Fruit fly (Drosophila melanogaster) whole organism, embryonic: Measurements from ENCODE around the gene Osi17.

ENCODE experiments used
- Blimp-1 ChIP-seq: fragments of 200-800 bp; sonication (Bioruptor generic); optimal IDR thresholded peaks from 3 replicates; lab custom pipeline; 2018; ENCODE audit warnings: missing biosample characterization, missing genetic modification characterization, mild to moderate bottlenecking, moderate library complexity, missing genetic modification reagents
- CG10274 ChIP-seq: fragments of 200-800 bp; sonication (Bioruptor generic); optimal IDR thresholded peaks from 3 replicates; lab custom pipeline; 2017; ENCODE audit warnings: missing biosample characterization, mild to moderate bottlenecking, missing genetic modification characterization
- CG13424 ChIP-seq: fragments of 200-800 bp; sonication (Bioruptor generic); optimal IDR thresholded peaks from 2 replicates; lab custom pipeline; 2019; ENCODE audit warnings: missing biosample characterization, mild to moderate bottlenecking, missing genetic modification characterization, moderate library complexity
- CG15269 ChIP-seq: fragments of 200-800 bp; sonication (Bioruptor generic); optimal IDR thresholded peaks from 2 replicates; lab custom pipeline; 2018; ENCODE audit warnings: missing biosample characterization, mild to moderate bottlenecking, missing genetic modification characterization, moderate library complexity
- CG16779 ChIP-seq: fragments of 200-800 bp; sonication (Bioruptor generic); IDR thresholded peaks from 2 replicates; pipeline ENCODE4 v1.3.6; 2022; ENCODE audit warnings: missing biosample characterization, missing genetic modification characterization
- CG17328 ChIP-seq: fragments of 200-800 bp; sonication (Bioruptor generic); IDR thresholded peaks from 2 replicates; pipeline ENCODE4 v1.3.6; 2022; ENCODE audit warnings: missing biosample characterization, missing genetic modification characterization
- CG17359 ChIP-seq: fragments of 200-800 bp; sonication (Bioruptor generic); optimal IDR thresholded peaks from 3 replicates; lab custom pipeline; 2018; ENCODE audit warnings: missing biosample characterization, mild to moderate bottlenecking, missing genetic modification characterization, moderate library complexity
- CG17829 ChIP-seq: fragments of 200-800 bp; optimal IDR thresholded peaks from 2 replicates; lab custom pipeline; 2019; ENCODE audit warnings: missing biosample characterization, mild to moderate bottlenecking, missing genetic modification characterization, moderate library complexity
- CG2120 ChIP-seq: fragments of 200-800 bp; sonication (Bioruptor generic); optimal IDR thresholded peaks from 3 replicates; lab custom pipeline; 2016; ENCODE audit warnings: missing biosample characterization, missing genetic modification characterization
- CG2678 ChIP-seq: fragments of 200-800 bp; sonication (Bioruptor generic); optimal IDR thresholded peaks from 3 replicates; lab custom pipeline; 2019; ENCODE audit warnings: missing biosample characterization, mild to moderate bottlenecking, missing genetic modification characterization, moderate library complexity
- CG31224 ChIP-seq: fragments of 200-800 bp; sonication (Bioruptor generic); IDR thresholded peaks from 2 replicates; pipeline ENCODE4 v1.3.6; 2022; ENCODE audit warnings: missing biosample characterization, missing genetic modification characterization
- CG4282 ChIP-seq: fragments of 200-800 bp; sonication (Bioruptor generic); optimal IDR thresholded peaks from 2 replicates; lab custom pipeline; 2016; ENCODE audit warnings: missing biosample characterization, missing genetic modification characterization
- CG4424 ChIP-seq: fragments of 200-800 bp; sonication (Bioruptor generic); optimal IDR thresholded peaks from 3 replicates; lab custom pipeline; 2016; ENCODE audit warnings: missing biosample characterization, missing genetic modification characterization
- CG6813 ChIP-seq: fragments of 200-800 bp; sonication (Bioruptor generic); optimal IDR thresholded peaks from 2 replicates; lab custom pipeline; 2017; ENCODE audit warnings: missing biosample characterization, missing genetic modification characterization, mild to moderate bottlenecking, moderate library complexity, missing genetic modification reagents
- CG7839 ChIP-seq: fragments of 200-800 bp; sonication (Bioruptor generic); optimal IDR thresholded peaks from 3 replicates; lab custom pipeline; 2018; ENCODE audit warnings: missing biosample characterization, mild to moderate bottlenecking, missing genetic modification characterization, moderate library complexity
- CG9727 ChIP-seq: fragments of 200-800 bp; sonication (Bioruptor generic); optimal IDR thresholded peaks from 3 replicates; lab custom pipeline; 2017; ENCODE audit warnings: missing biosample characterization, mild to moderate bottlenecking, missing genetic modification characterization
- D ChIP-seq, 2 experiments: fragments of 200-800 bp in 1 of 2; fragments of >200 bp in 1 of 2; sonication (Bioruptor generic) in 1 of 2; optimal IDR thresholded peaks; 2 replicates in 1 of 2; 3 replicates in 1 of 2; lab custom pipeline; 2017; ENCODE audit warnings: mild to moderate bottlenecking in 1 of 2, missing biosample characterization in 1 of 2, missing genetic modification characterization in 1 of 2, missing genetic modification reagents in 1 of 2
- D19A ChIP-seq: fragments of 200-800 bp; optimal IDR thresholded peaks from 3 replicates; lab custom pipeline; 2019; ENCODE audit warnings: missing biosample characterization, mild to moderate bottlenecking, missing genetic modification characterization, moderate library complexity
- D19B ChIP-seq: fragments of 200-800 bp; sonication (Bioruptor generic); optimal IDR thresholded peaks from 2 replicates; lab custom pipeline; 2017; ENCODE audit warnings: missing biosample characterization, mild to moderate bottlenecking, missing genetic modification characterization
- Dp ChIP-seq: fragments of 200-800 bp; sonication (Bioruptor generic); optimal IDR thresholded peaks from 2 replicates; lab custom pipeline; 2018; ENCODE audit warnings: missing biosample characterization, mild to moderate bottlenecking, missing genetic modification characterization, moderate library complexity
- Gsc ChIP-seq: fragments of 200-800 bp; sonication (Bioruptor generic); IDR thresholded peaks from 2 replicates; pipeline ENCODE4 v1.3.6; 2022; ENCODE audit warnings: missing biosample characterization, missing genetic modification characterization
- HmgD ChIP-seq: fragments of 200-800 bp; sonication (Bioruptor generic); optimal IDR thresholded peaks from 3 replicates; lab custom pipeline; 2016; ENCODE audit warnings: missing biosample characterization, missing genetic modification characterization
- Hr51 ChIP-seq, 2 experiments: fragments of 200-800 bp; sonication (Bioruptor generic); optimal IDR thresholded peaks; 2 replicates in 1 of 2; 3 replicates in 1 of 2; lab custom pipeline; 2016 to 2018; ENCODE audit warnings: missing biosample characterization in 2 of 2, missing genetic modification characterization in 2 of 2, mild to moderate bottlenecking in 1 of 2, moderate library complexity in 1 of 2
- Meics ChIP-seq: fragments of 200-800 bp; sonication (Bioruptor generic); optimal IDR thresholded peaks from 2 replicates; lab custom pipeline; 2017; ENCODE audit warnings: missing biosample characterization, mild to moderate bottlenecking, missing genetic modification characterization
- NK7.1 ChIP-seq: fragments of 200-800 bp; sonication (Bioruptor generic); optimal IDR thresholded peaks from 3 replicates; lab custom pipeline; 2016; ENCODE audit warnings: missing biosample characterization, missing genetic modification characterization
- PHDP ChIP-seq: fragments of 200-800 bp; sonication (Bioruptor generic); optimal IDR thresholded peaks from 3 replicates; lab custom pipeline; 2018; ENCODE audit warnings: missing biosample characterization, mild to moderate bottlenecking, missing genetic modification characterization, moderate library complexity
- Sox100B ChIP-seq: fragments of 200-800 bp; sonication (Bioruptor generic); optimal IDR thresholded peaks from 3 replicates; lab custom pipeline; 2018; ENCODE audit warnings: missing biosample characterization, mild to moderate bottlenecking, missing genetic modification characterization
- Vsx1 ChIP-seq: fragments of 200-800 bp; sonication (Bioruptor generic); optimal IDR thresholded peaks from 2 replicates; lab custom pipeline; 2017; ENCODE audit warnings: missing biosample characterization, mild to moderate bottlenecking, missing genetic modification characterization, missing genetic modification reagents
- amos ChIP-seq: fragments of 200-800 bp; sonication (Bioruptor generic); IDR thresholded peaks from 2 replicates; pipeline ENCODE4 v1.3.6; 2022; ENCODE audit warnings: missing biosample characterization, missing genetic modification characterization; ENCODE audit not compliant: partially characterized antibody
- bsh ChIP-seq, 2 experiments: fragments of 200-800 bp; sonication (Bioruptor generic); optimal IDR thresholded peaks; 2 replicates each; lab custom pipeline; 2017 to 2018; ENCODE audit warnings: mild to moderate bottlenecking in 2 of 2, missing biosample characterization in 2 of 2, missing genetic modification characterization in 2 of 2, moderate library complexity in 1 of 2
- cg ChIP-seq: fragments of 200-800 bp; sonication (Bioruptor generic); optimal IDR thresholded peaks from 3 replicates; lab custom pipeline; 2019; ENCODE audit warnings: missing biosample characterization, mild to moderate bottlenecking, missing genetic modification characterization, moderate library complexity
- crol ChIP-seq: fragments of 200-800 bp; sonication (Bioruptor generic); IDR thresholded peaks from 2 replicates; pipeline ENCODE4 v1.3.6; 2022; ENCODE audit warnings: missing biosample characterization, missing genetic modification characterization
- ewg ChIP-seq: fragments of 200-800 bp; sonication (Bioruptor generic); optimal IDR thresholded peaks from 3 replicates; lab custom pipeline; 2017; ENCODE audit warnings: mild to moderate bottlenecking, missing biosample characterization, missing genetic modification reagents, missing genetic modification characterization
- gem ChIP-seq: fragments of 200-800 bp; sonication (Bioruptor generic); optimal IDR thresholded peaks from 2 replicates; lab custom pipeline; 2019; ENCODE audit warnings: missing biosample characterization, mild to moderate bottlenecking, missing genetic modification characterization, moderate library complexity
- grau ChIP-seq: fragments of 200-800 bp; optimal IDR thresholded peaks from 3 replicates; lab custom pipeline; 2019; ENCODE audit warnings: missing biosample characterization, mild to moderate bottlenecking, missing genetic modification characterization, moderate library complexity
- jigr1 ChIP-seq: fragments of 200-800 bp; sonication (Bioruptor generic); IDR thresholded peaks from 3 replicates; pipeline ENCODE4 v1.3.6; 2022; ENCODE audit warnings: missing biosample characterization, missing genetic modification characterization
- kni ChIP-seq: fragments of 200-800 bp; sonication (Bioruptor generic); optimal IDR thresholded peaks from 3 replicates; lab custom pipeline; 2017; ENCODE audit warnings: mild to moderate bottlenecking, missing biosample characterization, missing genetic modification reagents, missing genetic modification characterization
- nerfin-2 ChIP-seq: fragments of 200-800 bp; sonication (Bioruptor generic); IDR thresholded peaks from 2 replicates; pipeline ENCODE4 v1.3.6; 2022; ENCODE audit warnings: missing biosample characterization, missing genetic modification characterization; ENCODE audit not compliant: partially characterized antibody
- org-1 ChIP-seq: fragments of 200-800 bp; sonication (Bioruptor generic); optimal IDR thresholded peaks from 2 replicates; lab custom pipeline; 2017; ENCODE audit warnings: missing biosample characterization, missing genetic modification characterization
- run ChIP-seq: fragments of 200-800 bp; sonication (Bioruptor generic); optimal IDR thresholded peaks from 3 replicates; lab custom pipeline; 2018; ENCODE audit warnings: missing biosample characterization, mild to moderate bottlenecking, missing genetic modification characterization
- slp2 ChIP-seq: fragments of 200-800 bp; sonication (Bioruptor generic); optimal IDR thresholded peaks from 2 replicates; lab custom pipeline; 2016; ENCODE audit warnings: missing biosample characterization, missing genetic modification characterization
- tna ChIP-seq: fragments of 200-800 bp; sonication (Bioruptor generic); IDR thresholded peaks from 2 replicates; pipeline ENCODE4 v1.3.6; 2022; ENCODE audit warnings: missing biosample characterization, missing genetic modification characterization; ENCODE audit not compliant: partially characterized antibody
- ttk ChIP-seq: fragments of 200-800 bp; sonication (Bioruptor generic); IDR thresholded peaks from 2 replicates; pipeline ENCODE4 v2.1.2; 2022; ENCODE audit warnings: missing biosample characterization, missing genetic modification characterization
- usp ChIP-seq: fragments of >200 bp; optimal IDR thresholded peaks from 2 replicates; lab custom pipeline; 2017; ENCODE audit warnings: missing biosample characterization, missing genetic modification characterization
- wek ChIP-seq: fragments of 200-800 bp; sonication (Bioruptor generic); optimal IDR thresholded peaks from 3 replicates; lab custom pipeline; 2018; ENCODE audit warnings: missing biosample characterization, mild to moderate bottlenecking, missing genetic modification characterization, moderate library complexity
- z ChIP-seq: fragments of 200-800 bp; sonication (Bioruptor generic); IDR thresholded peaks from 3 replicates; pipeline ENCODE4 v1.3.6; 2022; ENCODE audit warnings: missing biosample characterization, missing genetic modification characterization

Gene Osi17

dm6 chr3R:6351181-6351580 lies 39.6 kb downstream of the Osi17 start (continued):
- TF ChIP-seq Meics (no peak), kni (GFP tag; lab: Kevin White, UChicago) (peak; percentile 21), CG17328 (GFP tag; lab: Robert Waterston, UW) (no peak), z (0 out of 3 replicates have a peak, but pooled peaks have one; percentile 31), cg (GFP tag; lab: Kevin White, UChicago) (peak; percentile 85)

- no peak for TF ChIP-seq wek (GFP tag; lab: Kevin White, UChicago)
- TF ChIP-seq CG6813, result no peak
- TF ChIP-seq nerfin-2, result no peak
- TF ChIP-seq CG17829 (tag; lab: Kevin White, UChicago), result peak; percentile 36
- TF ChIP-seq bsh (GFP tag; optimal IDR thresholded peaks at IDR 0.05; lab: Kevin White, UChicago), result peak; percentile 36 to 48
- peak; percentile 25; the same call in 1 of the 2 replicates for TF ChIP-seq tna (GFP tag; lab: Robert Waterston, UW)
- TF ChIP-seq Dp (GFP tag; lab: Kevin White, UChicago), result no peak
- TF ChIP-seq Blimp-1 (GFP tag; lab: Kevin White, UChicago), result peak; percentile 46
- TF ChIP-seq slp2 (GFP tag; lab: Kevin White, UChicago), result peak; percentile 13
- TF ChIP-seq CG10274 (GFP tag; lab: Kevin White, UChicago), result no peak
- peak; percentile 21 for TF ChIP-seq PHDP (tag; lab: Kevin White, UChicago)
- no peak for TF ChIP-seq D19B
- TF ChIP-seq D19A (tag; lab: Kevin White, UChicago), result peak; percentile 33
- TF ChIP-seq CG16779, result no peak
- TF ChIP-seq CG2120, result no peak
- TF ChIP-seq HmgD (GFP tag; lab: Kevin White, UChicago), result no peak
- TF ChIP-seq NK7.1 (GFP tag; lab: Kevin White, UChicago), result no peak
- TF ChIP-seq Gsc (GFP tag; lab: Robert Waterston, UW), result no peak
- peak; percentile 24 for TF ChIP-seq run (tag; lab: Kevin White, UChicago)
- TF ChIP-seq kni (GFP tag; lab: Kevin White, UChicago), result no peak
- TF ChIP-seq CG13424 (tag; lab: Kevin White, UChicago), result peak; percentile 56
- no peak for TF ChIP-seq CG4282 (GFP tag; lab: Kevin White, UChicago)
- TF ChIP-seq ewg, result no peak
- TF ChIP-seq org-1 (GFP tag; lab: Kevin White, UChicago), result no peak
- TF ChIP-seq D (optimal IDR thresholded peaks at IDR 0.05; lab: Kevin White, UChicago), result no peak
- TF ChIP-seq D (GFP tag; optimal IDR thresholded peaks at IDR 0.05; lab: Kevin White, UChicago), result peak; percentile 44
- TF ChIP-seq grau (tag; lab: Kevin White, UChicago), result peak; percentile 32
- no peak for TF ChIP-seq usp (GFP tag; lab: Kevin White, UChicago)
- TF ChIP-seq CG31224 (GFP tag; lab: Robert Waterston, UW), result no peak
- peak; percentile 38 for TF ChIP-seq CG7839 (tag; lab: Kevin White, UChicago)
- TF ChIP-seq CG17359 (tag; lab: Kevin White, UChicago), result peak; percentile 59
- TF ChIP-seq Vsx1 (GFP tag; lab: Kevin White, UChicago), result no peak
- TF ChIP-seq gem (tag; lab: Kevin White, UChicago), result peak; percentile 51
- peak; percentile 75 for TF ChIP-seq crol (GFP tag; lab: Robert Waterston, UW)
- no peak for TF ChIP-seq jigr1 (GFP tag; lab: Robert Waterston, UW)
- TF ChIP-seq amos (GFP tag; lab: Robert Waterston, UW), result no peak
- peak; percentile 10 for TF ChIP-seq CG15269
- peak; percentile 38 for TF ChIP-seq CG4424 (GFP tag; lab: Kevin White, UChicago)
- peak; percentile 2 for TF ChIP-seq CG9727 (GFP tag; lab: Kevin White, UChicago)
- TF ChIP-seq Hr51 (GFP tag; optimal IDR thresholded peaks at IDR 0.05; lab: Kevin White, UChicago), result peak in 1 of 2 experiments; percentile 55
- TF ChIP-seq Sox100B, result peak; percentile 62
- no peak for TF ChIP-seq ttk
- peak; percentile 44 for TF ChIP-seq CG2678
Observed at dm6 chr3R:6351696-6352378, 40.3 kb downstream of the Osi17 start.
